Worm (Caenorhabditis elegans) whole organism, midembryonic: Measurements from ENCODE around the gene M110.7.

Source experiments
- T22C8.4 ChIP-seq: fragments of 200-800 bp; sonication (Bioruptor generic); IDR thresholded peaks from 2 replicates; pipeline ENCODE4 v1.3.6; 2022; ENCODE audit warnings: missing genetic modification characterization, missing compliant biosample characterization
- cog-1 ChIP-seq: sonication (generic microtip); optimal IDR thresholded peaks from 2 replicates; lab custom pipeline; 2016; ENCODE audit warnings: missing genetic modification characterization, missing compliant biosample characterization
- flt-1 ChIP-seq: fragments of 200-800 bp; sonication (Bioruptor generic); IDR thresholded peaks from 2 replicates; pipeline ENCODE4 v1.3.6; 2022; ENCODE audit warnings: missing genetic modification characterization, missing compliant biosample characterization
- klf-2 ChIP-seq: fragments of 200-800 bp; sonication (Bioruptor generic); conservative IDR thresholded peaks from 2 replicates; pipeline ENCODE4 v1.3.6; 2022; ENCODE audit warnings: missing genetic modification reagents, missing genetic modification characterization, missing compliant biosample characterization
- med-1 ChIP-seq: sonication (generic microtip); optimal IDR thresholded peaks from 2 replicates; lab custom pipeline; 2017; ENCODE audit warnings: missing genetic modification characterization, mild to moderate bottlenecking, missing compliant biosample characterization, antibody characterized with exemption, missing genetic modification reagents; ENCODE audit not compliant: insufficient read depth
- ref-1 ChIP-seq: fragments of 200-800 bp; sonication (Bioruptor generic); conservative IDR thresholded peaks from 2 replicates; pipeline ENCODE4 v1.3.6; 2022; ENCODE audit warnings: missing genetic modification reagents, missing genetic modification characterization, missing compliant biosample characterization
- tab-1 ChIP-seq: fragments of 200-800 bp; sonication (Bioruptor generic); IDR thresholded peaks from 2 replicates; pipeline ENCODE4 v1.3.6; 2022; ENCODE audit warnings: missing genetic modification characterization, missing compliant biosample characterization
- ztf-23 ChIP-seq: fragments of 200-800 bp; sonication (Bioruptor generic); IDR thresholded peaks from 2 replicates; pipeline ENCODE4 v1.3.6; 2022; ENCODE audit warnings: missing genetic modification reagents, missing genetic modification characterization, missing compliant biosample characterization
- ztf-29 ChIP-seq: fragments of 200-800 bp; sonication (Bioruptor generic); IDR thresholded peaks from 2 replicates; pipeline ENCODE4 v1.3.6; 2022; ENCODE audit warnings: missing genetic modification reagents, missing genetic modification characterization, missing compliant biosample characterization

DNA sequence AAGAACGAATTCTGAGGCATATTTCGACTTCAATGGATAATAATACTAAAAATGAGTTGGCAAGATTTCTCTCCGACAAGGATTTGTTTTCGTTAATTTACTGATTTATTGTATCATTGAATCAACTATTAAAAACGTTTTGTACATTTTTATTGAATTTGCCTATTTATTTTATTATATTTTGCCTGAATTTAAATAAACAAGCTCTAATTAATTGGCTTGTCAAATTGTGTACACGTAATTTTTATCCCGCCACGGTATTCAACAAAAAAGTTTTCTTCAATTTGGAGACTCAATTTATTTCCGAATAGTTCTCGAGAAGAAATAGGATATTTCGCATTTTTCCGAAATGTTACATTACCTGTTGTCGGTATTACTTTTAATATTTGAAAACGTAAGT, at the start of gene M110.7:
- TF ChIP-seq med-1 (no peak), T22C8.4 (GFP tag; lab: Robert Waterston, UW) (no peak), ztf-23 (GFP tag; lab: Robert Waterston, UW) (no peak), tab-1 (GFP tag; lab: Robert Waterston, UW) (no peak), flt-1 (GFP tag; lab: Robert Waterston, UW) (no peak), klf-2 (GFP tag; lab: Robert Waterston, UW) (no peak), cog-1 (no peak), ztf-29 (GFP tag; lab: Robert Waterston, UW) (no peak), ref-1 (GFP tag; lab: Robert Waterston, UW) (no peak)
